Fruit fly (Drosophila melanogaster) whole organism, adult: ENCODE data around the gene CG3662.
A peak's percentile ranks its signal among the peaks of the same experiment; 100 is the strongest.

Source experiments
- CG11617 ChIP-seq: fragments of 200-800 bp; sonication (Bioruptor generic); optimal IDR thresholded peaks from 2 replicates; lab custom pipeline; 2017; ENCODE audit warnings: mild to moderate bottlenecking, missing biosample characterization, missing genetic modification reagents, missing genetic modification characterization
- CG12768 ChIP-seq: fragments of 200-800 bp; sonication (Bioruptor generic); optimal IDR thresholded peaks from 2 replicates; lab custom pipeline; 2017; ENCODE audit warnings: missing biosample characterization, missing genetic modification characterization, mild to moderate bottlenecking, moderate library complexity, missing genetic modification reagents
- CG14711 ChIP-seq: fragments of 200-800 bp; sonication (Bioruptor generic); optimal IDR thresholded peaks from 2 replicates; lab custom pipeline; 2018; ENCODE audit warnings: missing biosample characterization, mild to moderate bottlenecking, missing genetic modification characterization, moderate library complexity
- CG1620 ChIP-seq: fragments of 200-800 bp; sonication (Bioruptor generic); optimal IDR thresholded peaks from 2 replicates; lab custom pipeline; 2016; ENCODE audit warnings: missing biosample characterization, missing genetic modification characterization
- CG33017 ChIP-seq: fragments of 200-800 bp; sonication (Bioruptor generic); optimal IDR thresholded peaks from 2 replicates; lab custom pipeline; 2018; ENCODE audit warnings: missing biosample characterization, mild to moderate bottlenecking, missing genetic modification characterization, moderate library complexity
- CG5204 ChIP-seq: fragments of 200-800 bp; sonication (Bioruptor generic); optimal IDR thresholded peaks from 2 replicates; lab custom pipeline; 2016; ENCODE audit warnings: missing biosample characterization, missing genetic modification characterization
- CG7045 ChIP-seq: fragments of 200-800 bp; sonication (Bioruptor generic); optimal IDR thresholded peaks from 2 replicates; lab custom pipeline; 2017; ENCODE audit warnings: missing biosample characterization, mild to moderate bottlenecking, missing genetic modification characterization
- CG7101 ChIP-seq: fragments of 200-800 bp; sonication (Bioruptor generic); optimal IDR thresholded peaks from 2 replicates; lab custom pipeline; 2018; ENCODE audit warnings: missing biosample characterization, mild to moderate bottlenecking, missing genetic modification characterization, moderate library complexity
- Clk ChIP-seq: fragments of 200-800 bp; sonication (Bioruptor generic); optimal IDR thresholded peaks from 2 replicates; lab custom pipeline; 2017; ENCODE audit warnings: missing biosample characterization, missing genetic modification characterization
- Crg-1 ChIP-seq: fragments of 200-800 bp; sonication (Bioruptor generic); optimal IDR thresholded peaks from 2 replicates; lab custom pipeline; 2016; ENCODE audit warnings: missing biosample characterization, missing genetic modification characterization
- Hr96 ChIP-seq: fragments of 200-800 bp; sonication (Bioruptor generic); optimal IDR thresholded peaks from 2 replicates; lab custom pipeline; 2016; ENCODE audit warnings: missing biosample characterization, missing genetic modification characterization
- Mnt ChIP-seq: fragments of 200-800 bp; sonication (Bioruptor generic); optimal IDR thresholded peaks from 2 replicates; lab custom pipeline; 2016; ENCODE audit warnings: missing biosample characterization, mild to moderate bottlenecking, missing genetic modification characterization
- bab1 ChIP-seq: fragments of 200-800 bp; sonication (Bioruptor generic); optimal IDR thresholded peaks from 3 replicates; lab custom pipeline; 2019; ENCODE audit warnings: missing biosample characterization, mild to moderate bottlenecking, missing genetic modification characterization, moderate library complexity
- cic ChIP-seq: fragments of 200-800 bp; sonication (Bioruptor generic); optimal IDR thresholded peaks from 2 replicates; lab custom pipeline; 2017; ENCODE audit warnings: missing biosample characterization, mild to moderate bottlenecking, missing genetic modification characterization, moderate library complexity
- cnc ChIP-seq, 2 experiments: fragments of >200 bp; optimal IDR thresholded peaks; 2 replicates each; lab custom pipeline; 2017
- kay ChIP-seq: fragments of 200-800 bp; sonication (Bioruptor generic); peaks from one replicate; lab custom pipeline; 2016; ENCODE audit warnings: missing biosample characterization, missing genetic modification characterization, borderline replicate concordance
- ovo ChIP-seq: fragments of 200-800 bp; sonication (Bioruptor generic); optimal IDR thresholded peaks from 2 replicates; lab custom pipeline; 2016; ENCODE audit warnings: missing biosample characterization, missing genetic modification characterization
- pad ChIP-seq: fragments of 200-800 bp; sonication (Bioruptor generic); optimal IDR thresholded peaks from 3 replicates; lab custom pipeline; 2017; ENCODE audit warnings: missing biosample characterization, missing genetic modification characterization, mild to moderate bottlenecking, moderate library complexity, missing genetic modification reagents
- tj ChIP-seq: fragments of 200-800 bp; sonication (Bioruptor generic); optimal IDR thresholded peaks from 3 replicates; lab custom pipeline; 2017; ENCODE audit warnings: missing biosample characterization, mild to moderate bottlenecking, missing genetic modification characterization, moderate library complexity
- toe ChIP-seq: fragments of 200-800 bp; sonication (Bioruptor generic); optimal IDR thresholded peaks from 2 replicates; lab custom pipeline; 2016; ENCODE audit warnings: missing biosample characterization, missing genetic modification characterization

CG3662 gene

DNA sequence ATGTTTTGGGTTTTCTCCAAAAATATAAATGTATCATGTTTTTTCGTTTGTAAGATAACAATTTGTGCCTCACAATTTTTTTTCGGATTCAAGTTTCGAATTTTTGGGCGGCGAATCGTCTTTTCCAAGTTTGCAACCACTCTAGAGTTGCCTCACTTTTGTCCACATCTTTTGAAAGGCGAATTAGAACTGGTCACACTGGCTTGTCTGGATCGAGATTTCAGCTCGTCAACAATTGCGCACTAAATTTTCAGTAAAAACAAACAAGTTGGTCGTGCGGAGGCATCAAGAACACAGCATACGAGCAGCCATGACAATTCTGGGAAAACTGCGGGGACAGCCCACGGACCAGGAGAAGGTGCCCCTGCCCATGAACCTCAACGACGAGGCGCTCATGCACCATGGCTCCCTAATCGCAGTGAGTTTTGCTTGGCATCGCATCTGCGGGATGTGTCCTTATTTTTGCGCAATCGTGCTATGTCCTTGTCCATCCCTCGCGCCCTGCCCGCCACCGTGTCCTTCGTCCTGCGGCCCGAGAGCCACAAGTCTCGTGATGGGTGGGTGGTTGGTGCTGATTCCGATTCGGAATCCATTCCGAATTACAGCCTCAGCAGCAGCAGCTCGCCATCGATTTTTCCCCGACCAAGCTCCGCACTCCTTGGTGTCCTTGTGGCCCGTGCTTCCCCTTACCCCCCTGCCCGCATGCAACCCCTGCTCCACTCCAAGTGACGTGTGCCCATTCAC lies at the start of gene CG3662:
TSS of gene CG3662 (plus strand) at position 48 of the 744 bp plus-strand sequence.
- TF ChIP-seq kay (GFP tag; lab: Kevin White, UChicago): no peak
- TF ChIP-seq CG1620: no peak
- no peak for TF ChIP-seq ovo (GFP tag; lab: Kevin White, UChicago)
- TF ChIP-seq CG11617 (GFP tag; lab: Kevin White, UChicago): peak; percentile 4
- TF ChIP-seq Mnt (GFP tag; lab: Kevin White, UChicago): peak; percentile 30
- TF ChIP-seq cnc (optimal IDR thresholded peaks at IDR 0.05; lab: Kevin White, UChicago): no peak
- no peak for TF ChIP-seq toe (GFP tag; lab: Kevin White, UChicago)
- TF ChIP-seq CG12768: peak; percentile 20
- no peak for TF ChIP-seq CG5204 (GFP tag; lab: Kevin White, UChicago)
- peak; percentile 14 for TF ChIP-seq CG33017 (tag; lab: Kevin White, UChicago)
- peak; percentile 9 for TF ChIP-seq Hr96
- TF ChIP-seq Crg-1 (GFP tag; lab: Kevin White, UChicago): peak; percentile 10
- TF ChIP-seq Clk (GFP tag; lab: Kevin White, UChicago): no peak
- TF ChIP-seq CG7101 (tag; lab: Kevin White, UChicago): peak; percentile 37
- peak; percentile 97 for TF ChIP-seq CG14711
- TF ChIP-seq cic (GFP tag; lab: Kevin White, UChicago): no peak
- peak; percentile 68 for TF ChIP-seq bab1 (GFP tag; lab: Kevin White, UChicago)

DNA sequence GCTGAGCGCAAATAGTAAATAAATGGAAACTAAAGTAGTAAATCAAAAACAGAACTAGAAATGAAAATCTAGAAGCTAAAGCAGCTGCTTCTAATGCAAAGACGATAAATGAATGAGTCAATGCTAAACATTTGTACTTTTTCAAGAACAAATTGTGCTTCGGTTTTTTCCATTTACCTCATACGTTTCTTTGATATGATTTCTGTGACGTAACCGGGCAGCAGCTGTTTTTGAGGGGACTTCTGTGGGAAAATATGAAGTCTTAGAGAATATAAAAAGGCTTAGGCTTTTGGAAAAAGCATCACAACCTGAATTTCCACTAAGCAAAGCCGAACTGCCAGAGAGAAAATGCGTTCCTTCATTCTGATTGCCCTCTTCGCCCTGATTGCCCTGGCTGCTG lies 47.8 kb upstream of the CG3662 start, which contains the start of gene CG12506:
TSS of gene CG12506 (plus strand) at position 301 of the 400 bp plus-strand sequence.
- TF ChIP-seq toe (GFP tag; lab: Kevin White, UChicago) (no peak), CG7045 (no peak), CG33017 (tag; lab: Kevin White, UChicago) (no peak), tj (GFP tag; lab: Kevin White, UChicago) (no peak)

DNA sequence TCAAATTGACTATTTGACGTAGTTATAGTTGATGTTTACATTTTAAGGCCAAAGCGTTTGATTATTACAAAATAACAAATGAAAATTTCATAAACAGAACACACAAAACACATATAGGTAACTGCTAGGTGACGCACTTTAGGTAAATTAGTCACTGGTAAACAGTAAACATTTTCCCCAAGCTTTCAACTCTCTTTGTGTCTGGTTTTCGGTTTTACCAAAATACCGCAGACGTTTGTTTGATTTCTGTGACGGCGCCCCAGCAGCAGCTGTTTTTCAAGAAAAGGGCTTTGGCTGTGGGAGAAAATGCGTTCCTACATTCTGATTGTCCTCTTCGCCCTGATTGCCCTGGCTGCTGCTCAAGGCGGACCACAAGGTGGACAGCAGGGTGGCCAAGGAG lies 44.9 kb upstream of the CG3662 start, which contains the start of gene CG13946:
TSS of gene CG13946 (plus strand) at position 301 of the 400 bp plus-strand sequence.
- no peak for TF ChIP-seq CG7101 (tag; lab: Kevin White, UChicago)
- no peak for TF ChIP-seq Crg-1 (GFP tag; lab: Kevin White, UChicago)
- TF ChIP-seq Hr96: no peak
- TF ChIP-seq cic (GFP tag; lab: Kevin White, UChicago): no peak
- TF ChIP-seq toe (GFP tag; lab: Kevin White, UChicago): no peak

DNA sequence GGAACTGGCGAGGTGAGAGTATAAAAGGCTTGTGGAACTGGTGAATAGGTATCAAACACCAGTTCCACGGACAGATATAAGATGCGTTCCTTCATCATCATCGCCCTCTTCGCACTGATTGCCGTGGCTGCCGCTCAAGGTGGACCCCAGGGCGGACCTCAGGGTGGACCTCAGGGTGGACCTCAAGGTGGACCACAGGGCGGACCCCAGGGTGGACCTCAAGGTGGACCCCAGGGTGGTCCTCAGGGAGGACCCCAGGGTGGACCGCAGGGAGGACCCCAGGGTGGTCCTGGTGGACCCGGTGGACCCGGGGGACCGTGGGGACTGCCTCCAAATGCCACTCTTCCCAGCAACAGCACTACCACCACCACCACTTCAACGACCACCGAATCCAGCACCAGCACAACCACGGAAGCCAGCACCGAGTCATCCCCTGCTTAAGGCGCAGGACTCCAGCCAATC lies 41.9 kb upstream of the CG3662 start, which contains the start of gene CG13947:
TSS of gene CG13947 (plus strand) at position 51 of the 462 bp plus-strand sequence.
- TF ChIP-seq kay (GFP tag; lab: Kevin White, UChicago) (no peak), Mnt (GFP tag; lab: Kevin White, UChicago) (no peak), Hr96 (no peak)

DNA sequence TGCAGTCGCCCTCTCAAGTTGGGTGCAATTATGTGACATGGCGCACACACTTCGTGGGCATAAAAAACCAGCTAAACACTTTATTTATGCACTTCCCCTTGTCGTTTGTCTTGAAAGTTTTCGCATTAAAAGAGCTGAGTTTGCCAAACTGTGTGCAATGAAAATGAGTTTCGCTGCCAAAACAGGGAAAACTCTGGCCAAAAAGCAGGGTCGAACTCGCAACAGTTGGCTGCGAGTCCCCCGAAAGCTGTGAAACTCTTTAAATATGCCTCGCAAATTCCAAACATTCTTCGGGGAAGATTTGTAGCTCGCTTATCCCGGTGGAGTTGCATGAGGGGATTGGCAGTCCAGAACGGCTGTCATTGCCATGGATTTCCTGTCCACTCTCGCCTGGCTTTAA lies 40.9 kb upstream of the CG3662 start, which contains the start of gene Gr21a:
TSS of gene Gr21a (plus strand) at position 301 of the 400 bp plus-strand sequence.
- TF ChIP-seq CG1620 (no peak), CG7101 (tag; lab: Kevin White, UChicago) (no peak), ovo (GFP tag; lab: Kevin White, UChicago) (no peak), pad (GFP tag; lab: Kevin White, UChicago) (no peak), CG7045 (no peak), cic (GFP tag; lab: Kevin White, UChicago) (no peak), tj (GFP tag; lab: Kevin White, UChicago) (no peak), CG33017 (tag; lab: Kevin White, UChicago) (no peak), cnc (optimal IDR thresholded peaks at IDR 0.05; lab: Kevin White, UChicago) (no peak), Mnt (GFP tag; lab: Kevin White, UChicago) (no peak), Clk (GFP tag; lab: Kevin White, UChicago) (no peak), Crg-1 (GFP tag; lab: Kevin White, UChicago) (no peak), CG11617 (GFP tag; lab: Kevin White, UChicago) (no peak), kay (GFP tag; lab: Kevin White, UChicago) (no peak), Hr96 (no peak), CG14711 (no peak), CG5204 (GFP tag; lab: Kevin White, UChicago) (no peak)

DNA sequence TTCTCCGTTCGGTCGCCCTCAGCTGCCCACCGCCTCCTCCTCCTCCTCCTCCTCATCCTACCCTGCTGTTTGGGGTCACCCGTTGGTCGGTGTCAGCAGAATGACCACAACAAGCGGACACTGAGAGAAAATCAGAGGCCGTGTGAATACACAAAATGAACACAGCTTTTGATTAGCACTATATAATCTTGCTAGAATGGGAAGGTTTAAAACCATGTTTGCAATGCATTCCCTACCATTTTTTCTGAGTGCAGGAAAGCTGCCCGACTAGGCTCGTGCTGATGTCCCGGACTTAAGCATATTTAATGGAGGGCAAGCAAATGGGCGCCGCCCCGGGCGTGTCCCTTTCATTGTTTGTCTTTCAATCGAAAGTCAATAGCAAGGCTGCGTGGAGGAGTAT lies 40.2 kb upstream of the CG3662 start:
- no peak for TF ChIP-seq CG14711
- no peak for TF ChIP-seq bab1 (GFP tag; lab: Kevin White, UChicago)
- no peak for TF ChIP-seq Crg-1 (GFP tag; lab: Kevin White, UChicago)
- no peak for TF ChIP-seq Mnt (GFP tag; lab: Kevin White, UChicago)
- no peak for TF ChIP-seq kay (GFP tag; lab: Kevin White, UChicago)
- TF ChIP-seq CG5204 (GFP tag; lab: Kevin White, UChicago): no peak
- TF ChIP-seq cnc (optimal IDR thresholded peaks at IDR 0.05; lab: Kevin White, UChicago): no peak
- no peak for TF ChIP-seq CG11617 (GFP tag; lab: Kevin White, UChicago)
- no peak for TF ChIP-seq CG7101 (tag; lab: Kevin White, UChicago)
- no peak for TF ChIP-seq CG1620
- TF ChIP-seq Hr96: no peak
- TF ChIP-seq cic (GFP tag; lab: Kevin White, UChicago): no peak
- no peak for TF ChIP-seq CG12768
